Worm (Caenorhabditis elegans) whole organism, L4 larva: ENCODE measurements around the gene gst-28.
A peak's percentile ranks its signal among the peaks of the same experiment; 100 is the strongest.

ENCODE experiments used
- F37D6.2 ChIP-seq: sonication (generic microtip); optimal IDR thresholded peaks from 2 replicates; lab custom pipeline; 2016; ENCODE audit warnings: mild to moderate bottlenecking, missing genetic modification characterization, missing compliant biosample characterization
- T26A8.4 ChIP-seq: fragments of 200-800 bp; sonication (Bioruptor generic); IDR thresholded peaks from 2 replicates; pipeline ENCODE4 v1.3.6; 2022; ENCODE audit warnings: missing genetic modification characterization, missing compliant biosample characterization
- Y48G9A.11 ChIP-seq: fragments of 200-800 bp; sonication (Bioruptor generic); IDR thresholded peaks from 2 replicates; pipeline ENCODE4 v1.3.6; 2022; ENCODE audit warnings: missing genetic modification reagents, missing genetic modification characterization, missing compliant biosample characterization
- ZK337.2 ChIP-seq: fragments of 200-800 bp; sonication (Bioruptor generic); IDR thresholded peaks from 2 replicates; pipeline ENCODE4 v1.3.6; 2022; ENCODE audit warnings: missing genetic modification reagents, missing genetic modification characterization, missing compliant biosample characterization
- aha-1 ChIP-seq: fragments of 150-350 bp; peaks from one replicate; lab custom pipeline; 2014; ENCODE audit warnings: missing biosample characterization, missing genetic modification characterization
- ama-1 ChIP-seq: fragments of 150-350 bp; optimal IDR thresholded peaks from 2 replicates; lab custom pipeline; 2014; ENCODE audit warnings: inconsistent platforms, mixed read lengths
- ceh-20 ChIP-seq: fragments of 200-800 bp; sonication (Bioruptor generic); IDR thresholded peaks from 2 replicates; pipeline ENCODE4 v1.3.6; 2022; ENCODE audit warnings: missing genetic modification reagents, missing genetic modification characterization, missing compliant biosample characterization
- ceh-82 ChIP-seq: sonication (generic microtip); optimal IDR thresholded peaks from 2 replicates; lab custom pipeline; 2017; ENCODE audit warnings: missing biosample characterization, missing genetic modification characterization
- duxl-1 ChIP-seq: sonication (generic microtip); optimal IDR thresholded peaks from 2 replicates; lab custom pipeline; 2016; ENCODE audit warnings: mild to moderate bottlenecking, missing genetic modification characterization, moderate library complexity, missing compliant biosample characterization; ENCODE audit not compliant: poor library complexity
- dve-1 ChIP-seq: sonication (generic microtip); optimal IDR thresholded peaks from 2 replicates; lab custom pipeline; 2017; ENCODE audit warnings: antibody characterized with exemption, mild to moderate bottlenecking, missing genetic modification characterization, missing compliant biosample characterization; ENCODE audit not compliant: insufficient read depth
- egl-27 ChIP-seq: sonication (generic microtip); optimal IDR thresholded peaks from 3 replicates; lab custom pipeline; 2017; ENCODE audit warnings: missing biosample characterization, missing genetic modification reagents, missing genetic modification characterization
- egl-43 ChIP-seq: fragments of 200-800 bp; sonication (Bioruptor generic); IDR thresholded peaks from 2 replicates; pipeline ENCODE4 v1.3.6; 2022; ENCODE audit warnings: missing genetic modification reagents, missing genetic modification characterization, missing compliant biosample characterization
- fkh-10 ChIP-seq: fragments of 150-350 bp; optimal IDR thresholded peaks from 2 replicates; lab custom pipeline; 2014; ENCODE audit warnings: missing biosample characterization, missing genetic modification reagents, missing genetic modification characterization
- fos-1 ChIP-seq: fragments of 150-350 bp; optimal IDR thresholded peaks from 2 replicates; lab custom pipeline; 2014; ENCODE audit warnings: missing biosample characterization, missing genetic modification characterization
- hlh-11 ChIP-seq: fragments of 200-800 bp; sonication (Bioruptor generic); optimal IDR thresholded peaks from 2 replicates; lab custom pipeline; 2018; ENCODE audit warnings: mild to moderate bottlenecking, missing genetic modification characterization, missing compliant biosample characterization
- hlh-30 ChIP-seq: sonication (generic microtip); optimal IDR thresholded peaks from 2 replicates; lab custom pipeline; 2017; ENCODE audit warnings: antibody characterized with exemption, mild to moderate bottlenecking, missing genetic modification characterization, missing compliant biosample characterization; ENCODE audit not compliant: insufficient read depth
- hmg-1.1 ChIP-seq: fragments of 200-800 bp; sonication (Bioruptor generic); IDR thresholded peaks from 2 replicates; pipeline ENCODE4 v1.3.6; 2022; ENCODE audit warnings: missing genetic modification reagents, missing genetic modification characterization, missing compliant biosample characterization
- jun-1 ChIP-seq: fragments of 150-350 bp; optimal IDR thresholded peaks from 2 replicates; lab custom pipeline; 2014; ENCODE audit warnings: missing biosample characterization, missing genetic modification reagents, missing genetic modification characterization
- lim-7 ChIP-seq: fragments of 200-800 bp; sonication (Bioruptor generic); IDR thresholded peaks from 2 replicates; pipeline ENCODE4 v1.3.6; 2022; ENCODE audit warnings: missing genetic modification characterization, missing compliant biosample characterization
- lin-15B ChIP-seq: fragments of 150-350 bp; sonication (generic microtip); optimal IDR thresholded peaks from 3 replicates; lab custom pipeline; 2014; ENCODE audit warnings: missing biosample characterization, missing genetic modification characterization
- lin-39 ChIP-seq: fragments of 150-350 bp; optimal IDR thresholded peaks from 2 replicates; lab custom pipeline; 2014; ENCODE audit warnings: missing biosample characterization, missing genetic modification reagents, missing genetic modification characterization
- lsy-2 ChIP-seq, 2 experiments: fragments of 150-350 bp in 1 of 2; sonication (generic microtip) in 1 of 2; optimal IDR thresholded peaks; 2 replicates each; lab custom pipeline; 2014 to 2017; ENCODE audit warnings: missing biosample characterization in 2 of 2, missing genetic modification characterization in 2 of 2
- mdl-1 ChIP-seq, 2 experiments: fragments of 150-350 bp in 1 of 2; sonication (generic microtip) in 1 of 2; optimal IDR thresholded peaks; 2 replicates each; lab custom pipeline; 2014 to 2017; ENCODE audit warnings: missing biosample characterization in 2 of 2, missing genetic modification characterization in 2 of 2
- mep-1 ChIP-seq: fragments of 150-350 bp; sonication (generic microtip); optimal IDR thresholded peaks from 3 replicates; lab custom pipeline; 2014; ENCODE audit warnings: missing biosample characterization, missing genetic modification characterization
- mes-2 ChIP-seq: sonication (generic microtip); optimal IDR thresholded peaks from 2 replicates; lab custom pipeline; 2016; ENCODE audit warnings: missing genotype, mild to moderate bottlenecking, missing genetic modification characterization, missing compliant biosample characterization; ENCODE audit not compliant: poor library complexity, severe bottlenecking
- nhr-111 ChIP-seq: fragments of 200-800 bp; sonication (Bioruptor generic); optimal IDR thresholded peaks from 2 replicates; lab custom pipeline; 2018; ENCODE audit warnings: mild to moderate bottlenecking, missing genetic modification characterization, missing compliant biosample characterization
- nhr-25 ChIP-seq: sonication (generic microtip); optimal IDR thresholded peaks from 2 replicates; lab custom pipeline; 2017; ENCODE audit warnings: missing genetic modification characterization, mild to moderate bottlenecking, missing compliant biosample characterization, antibody characterized with exemption, moderate library complexity, borderline replicate concordance; ENCODE audit not compliant: insufficient read depth
- nhr-41 ChIP-seq: fragments of 200-800 bp; sonication (Bioruptor generic); IDR thresholded peaks from 2 replicates; pipeline ENCODE4 v1.3.6; 2022; ENCODE audit warnings: missing genetic modification reagents, missing genetic modification characterization, missing compliant biosample characterization
- nhr-42 ChIP-seq: fragments of 200-800 bp; sonication (Bioruptor generic); IDR thresholded peaks from 2 replicates; pipeline ENCODE4 v1.3.6; 2022; ENCODE audit warnings: missing genetic modification characterization, missing compliant biosample characterization
- nhr-6 ChIP-seq: fragments of 150-350 bp; optimal IDR thresholded peaks from 2 replicates; lab custom pipeline; 2014; ENCODE audit warnings: missing biosample characterization, missing genetic modification characterization
- pha-4 ChIP-seq, 2 experiments: fragments of 150-350 bp in 1 of 2; fragments of 200-800 bp in 1 of 2; sonication (Bioruptor generic) in 1 of 2; IDR thresholded peaks in 1 of 2; optimal IDR thresholded peaks in 1 of 2; 2 replicates each; pipeline versions ENCODE4 v1.3.6 to Lab custom; 2014 to 2022; ENCODE audit warnings: missing genetic modification characterization in 2 of 2, missing genetic modification reagents in 2 of 2, missing biosample characterization in 1 of 2, missing compliant biosample characterization in 1 of 2
- php-3 ChIP-seq: fragments of 200-800 bp; sonication (Bioruptor generic); IDR thresholded peaks from 2 replicates; pipeline ENCODE4 v1.3.6; 2022; ENCODE audit warnings: missing genetic modification reagents, missing genetic modification characterization, missing compliant biosample characterization
- rbr-2 ChIP-seq: sonication (generic microtip); optimal IDR thresholded peaks from 2 replicates; lab custom pipeline; 2016; ENCODE audit warnings: missing genotype, missing genetic modification characterization, missing compliant biosample characterization
- saeg-2 ChIP-seq: fragments of 200-800 bp; sonication (Bioruptor generic); IDR thresholded peaks from 2 replicates; pipeline ENCODE4 v1.3.6; 2022; ENCODE audit warnings: missing genetic modification reagents, missing genetic modification characterization, missing compliant biosample characterization
- set-16 ChIP-seq: fragments of 200-800 bp; sonication (Bioruptor generic); IDR thresholded peaks from 2 replicates; pipeline ENCODE4 v1.3.6; 2022; ENCODE audit warnings: missing genetic modification reagents, missing genetic modification characterization, missing compliant biosample characterization
- skn-1 ChIP-seq: fragments of 150-350 bp; optimal IDR thresholded peaks from 2 replicates; lab custom pipeline; 2014; ENCODE audit warnings: missing biosample characterization, missing genetic modification characterization
- tra-1 ChIP-seq: fragments of 200-800 bp; sonication (Bioruptor generic); IDR thresholded peaks from 2 replicates; pipeline ENCODE4 v1.3.6; 2022; ENCODE audit warnings: missing genetic modification reagents, missing genetic modification characterization, missing compliant biosample characterization
- unc-130 ChIP-seq: sonication (generic microtip); optimal IDR thresholded peaks from 2 replicates; lab custom pipeline; 2016; ENCODE audit warnings: missing genetic modification reagents, missing genetic modification characterization, missing compliant biosample characterization
- unc-62 ChIP-seq, 3 experiments: fragments of 150-350 bp in 1 of 3; sonication (generic microtip); optimal IDR thresholded peaks in 2 of 3; peaks in 1 of 3; 1 replicate in 1 of 3; 2 replicates in 2 of 3; lab custom pipeline; 2014 to 2017; ENCODE audit warnings: missing biosample characterization in 3 of 3, missing genetic modification characterization in 3 of 3, missing genetic modification reagents in 3 of 3, missing genotype in 1 of 3
- zag-1 ChIP-seq: fragments of 150-350 bp; optimal IDR thresholded peaks from 2 replicates; lab custom pipeline; 2014; ENCODE audit warnings: missing biosample characterization, missing genetic modification characterization
- zfp-2 ChIP-seq: sonication (generic microtip); optimal IDR thresholded peaks from 2 replicates; lab custom pipeline; 2016; ENCODE audit warnings: mild to moderate bottlenecking, missing genetic modification characterization, missing compliant biosample characterization
- ztf-11 ChIP-seq: fragments of 150-350 bp; optimal IDR thresholded peaks from 2 replicates; lab custom pipeline; 2014; ENCODE audit warnings: missing biosample characterization, missing genetic modification characterization

The gst-28 gene

DNA sequence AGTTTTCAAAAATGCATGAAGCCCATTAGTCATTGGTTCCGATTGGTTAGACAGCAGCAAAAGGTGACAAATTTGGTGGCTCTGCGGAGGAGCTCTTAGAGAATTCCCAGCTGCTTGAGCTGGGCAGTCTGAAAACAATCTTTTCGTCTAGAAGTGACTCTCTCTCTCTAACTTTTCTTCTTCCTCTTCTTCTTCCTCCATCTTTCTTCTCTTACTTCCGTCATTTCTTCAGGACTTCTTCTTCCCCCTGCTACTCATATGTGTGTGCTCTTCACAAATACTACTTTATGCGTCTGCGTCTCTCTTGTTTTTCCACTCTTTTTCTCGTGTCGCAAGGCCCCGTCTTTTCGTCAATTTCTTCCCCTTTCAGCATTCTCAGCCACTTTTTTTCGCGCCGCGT is 22.6 kb upstream of the gst-28 start:
- TF ChIP-seq lin-15B (no peak), php-3 (GFP tag; lab: Robert Waterston, UW) (no peak), T26A8.4 (no peak), fos-1 (tag; lab: Kevin White, UChicago) (no peak), lsy-2 (tag; optimal IDR thresholded peaks at IDR 0.05; lab: Kevin White, UChicago) (peak in 1 of 2 experiments; percentile 5), egl-27 (no peak), ZK337.2 (GFP tag; lab: Robert Waterston, UW) (no peak), hlh-11 (no peak), jun-1 (tag; lab: Kevin White, UChicago) (no peak), ama-1 (lab: Kevin White, UChicago) (no peak), zfp-2 (tag; lab: Kevin White, UChicago) (no peak), nhr-41 (GFP tag; lab: Robert Waterston, UW) (no peak), F37D6.2 (tag; lab: Kevin White, UChicago) (no peak), pha-4 (GFP tag; IDR thresholded peaks at IDR 0.05; lab: Robert Waterston, UW) (no peak), pha-4 (tag; optimal IDR thresholded peaks at IDR 0.05; lab: Kevin White, UChicago) (no peak), set-16 (GFP tag; lab: Robert Waterston, UW) (no peak), rbr-2 (peak; percentile 51), unc-62 (GFP tag; optimal IDR thresholded peaks at IDR 0.05 in 1 of 2; lab: Kevin White, UChicago) (peak in 1 of 2 experiments; percentile 8), unc-62 (tag; optimal IDR thresholded peaks at IDR 0.05; lab: Kevin White, UChicago) (no peak), duxl-1 (tag; lab: Kevin White, UChicago) (no peak), nhr-42 (GFP tag; lab: Robert Waterston, UW) (0 out of 2 replicates have a peak, but pooled peaks have one; percentile 22), fkh-10 (GFP tag; lab: Kevin White, UChicago) (peak; percentile 36), ztf-11 (tag; lab: Kevin White, UChicago) (no peak), mep-1 (tag; lab: Kevin White, UChicago) (peak; percentile 27), lin-39 (tag; lab: Kevin White, UChicago) (no peak), hlh-30 (tag; lab: Kevin White, UChicago) (peak; percentile 46), ceh-20 (GFP tag; lab: Robert Waterston, UW) (no peak), egl-43 (GFP tag; lab: Robert Waterston, UW) (no peak), dve-1 (tag; lab: Kevin White, UChicago) (peak; percentile 36), zag-1 (no peak), saeg-2 (GFP tag; lab: Robert Waterston, UW) (no peak), mdl-1 (tag; optimal IDR thresholded peaks at IDR 0.05; lab: Kevin White, UChicago) (no peak), nhr-25 (no peak), mes-2 (tag; lab: Kevin White, UChicago) (peak; percentile 33), lim-7 (no peak), nhr-6 (no peak), Y48G9A.11 (GFP tag; lab: Robert Waterston, UW) (no peak), skn-1 (no peak), tra-1 (no peak), aha-1 (tag; lab: Kevin White, UChicago) (peak; percentile 35), ceh-82 (no peak), nhr-111 (no peak), hmg-1.1 (GFP tag; lab: Robert Waterston, UW) (peak; percentile 54), unc-130 (no peak)
- TF ChIP-seq, all 104 proteins: peak for 11
